Fruit fly (Drosophila melanogaster): ENCODE measurements around the gene DIP-epsilon.

DIP-epsilon gene

DNA sequence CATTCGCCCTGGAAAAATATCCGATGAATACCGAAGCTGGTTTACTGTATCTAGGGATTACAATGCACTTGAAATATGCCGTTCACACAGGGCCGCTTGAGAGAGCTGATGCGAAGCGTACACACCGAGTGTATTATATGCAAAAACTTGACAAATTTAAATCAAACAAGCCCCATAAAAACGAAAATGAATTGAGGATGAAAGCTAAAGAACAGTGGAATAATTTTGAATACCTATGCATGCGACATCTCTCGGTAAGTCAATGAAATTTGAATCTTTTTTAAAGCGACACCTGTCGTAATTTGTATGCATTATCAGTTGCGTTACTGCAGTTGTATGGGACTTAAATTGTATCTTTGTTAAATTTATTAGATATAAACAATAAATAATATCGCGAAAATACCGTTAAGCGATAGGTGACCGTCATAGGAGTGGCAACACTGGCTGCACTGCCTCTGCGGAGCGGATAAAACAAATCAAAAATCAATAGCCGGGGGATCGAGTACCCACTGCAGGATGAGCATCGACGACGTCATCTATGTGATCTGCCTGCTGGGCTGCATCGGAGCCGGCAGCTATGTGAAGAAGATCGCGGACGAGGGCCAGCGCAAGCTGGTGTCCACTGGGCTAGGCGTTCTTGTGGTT lies 45.0 kb upstream of the DIP-epsilon start, which contains the start of gene frj (continued):
- TF ChIP-seq Fer3 (tag; optimal IDR thresholded peaks at IDR 0.05) (peak; percentile 41), CG3065 (GFP tag; optimal IDR thresholded peaks at IDR 0.05) (peak; percentile 47), zen2 (GFP tag; IDR thresholded peaks at IDR 0.05; ENCODE audit: partially characterized antibody) (peak; percentile 33; the same call in 1 of the 3 replicates), lab (GFP tag; optimal IDR thresholded peaks at IDR 0.05) (peak; percentile 66), CG18619 (GFP tag; optimal IDR thresholded peaks at IDR 0.05) (peak; percentile 45), Opbp (GFP tag; IDR thresholded peaks at IDR 0.05; ENCODE audit: partially characterized antibody) (peak; percentile 63), CG12391 (tag; optimal IDR thresholded peaks at IDR 0.05) (peak; percentile 73), CG12744 (GFP tag; optimal IDR thresholded peaks at IDR 0.05) (peak; percentile 12), pnt (GFP tag; optimal IDR thresholded peaks at IDR 0.05) (peak; percentile 81), pros (GFP tag; optimal IDR thresholded peaks at IDR 0.05) (no peak), Hmx (GFP tag; optimal IDR thresholded peaks at IDR 0.05) (no peak), CG17912 (GFP tag; optimal IDR thresholded peaks at IDR 0.05) (peak; percentile 26), nmo (GFP tag; optimal IDR thresholded peaks at IDR 0.05) (peak; percentile 87), dmrt99B (tag; optimal IDR thresholded peaks at IDR 0.05) (peak; percentile 53), NfI (GFP tag; optimal IDR thresholded peaks at IDR 0.05) (peak; percentile 48), sug (tag; optimal IDR thresholded peaks at IDR 0.05) (peak; percentile 57), eve (GFP tag; optimal IDR thresholded peaks at IDR 0.05) (no peak), sqz (GFP tag; optimal IDR thresholded peaks at IDR 0.05) (no peak), chinmo (GFP tag; IDR thresholded peaks at IDR 0.05; ENCODE audit: partially characterized antibody) (0 out of 4 replicates have a peak, but pooled peaks have one; percentile 59), mam (GFP tag; optimal IDR thresholded peaks at IDR 0.05) (peak; percentile 80), CG4404 (GFP tag; IDR thresholded peaks at IDR 0.05) (peak; percentile 49; the same call in 1 of the 2 replicates), CG7372 (GFP tag; IDR thresholded peaks at IDR 0.05) (no peak), ase (GFP tag; IDR thresholded peaks at IDR 0.05) (peak; percentile 69; the same call in 2 of the 3 replicates), Camta (GFP tag; optimal IDR thresholded peaks at IDR 0.05) (peak; percentile 21), ara (GFP tag; IDR thresholded peaks at IDR 0.05) (no peak), CG15269 (tag; optimal IDR thresholded peaks at IDR 0.05) (peak; percentile 69), CG12659 (GFP tag; optimal IDR thresholded peaks at IDR 0.05) (peak; percentile 82), salm (tag; optimal IDR thresholded peaks at IDR 0.05) (peak; percentile 36), yki (optimal IDR thresholded peaks at IDR 0.05) (no peak), Fer1 (GFP tag; optimal IDR thresholded peaks at IDR 0.05) (no peak), Dip3 (GFP tag; optimal IDR thresholded peaks at IDR 0.05) (peak; percentile 61), Doc2 (GFP tag; IDR thresholded peaks at IDR 0.05) (no peak), CG11696 (GFP tag; IDR thresholded peaks at IDR 0.05) (no peak), CG7556 (GFP tag; optimal IDR thresholded peaks at IDR 0.05) (peak; percentile 32), CG10979 (tag; optimal IDR thresholded peaks at IDR 0.05) (peak; percentile 48), dpn (GFP tag; optimal IDR thresholded peaks at IDR 0.05) (peak; percentile 76 to 79), CG2875 (GFP tag; optimal IDR thresholded peaks at IDR 0.05) (peak; percentile 55), tgo (GFP tag; IDR thresholded peaks at IDR 0.05) (peak; percentile 67), CG4360 (GFP tag; IDR thresholded peaks at IDR 0.05) (no peak), CG10274 (GFP tag; optimal IDR thresholded peaks at IDR 0.05) (no peak), CG11093 (GFP tag; IDR thresholded peaks at IDR 0.05) (no peak), Atf-2 (GFP tag; optimal IDR thresholded peaks at IDR 0.05) (peak; percentile 45), CG8089 (GFP tag; optimal IDR thresholded peaks at IDR 0.05) (peak; percentile 70), Atf6 (GFP tag; IDR thresholded peaks at IDR 0.05) (0 out of 2 replicates have a peak, but pooled peaks have one; percentile 8), knrl (GFP tag; IDR thresholded peaks at IDR 0.05; ENCODE audit: partially characterized antibody) (peak; percentile 78), CG10543 (GFP tag; optimal IDR thresholded peaks at IDR 0.05) (peak; percentile 6), CG16815 (GFP tag; optimal IDR thresholded peaks at IDR 0.05) (peak; percentile 61), CG7963 (GFP tag; IDR thresholded peaks at IDR 0.05; ENCODE audit: partially characterized antibody) (no peak), nau (GFP tag; optimal IDR thresholded peaks at IDR 0.05) (no peak)
